Fruit fly (Drosophila melanogaster): ENCODE results near the gene Atg1.

Gene Atg1

DNA sequence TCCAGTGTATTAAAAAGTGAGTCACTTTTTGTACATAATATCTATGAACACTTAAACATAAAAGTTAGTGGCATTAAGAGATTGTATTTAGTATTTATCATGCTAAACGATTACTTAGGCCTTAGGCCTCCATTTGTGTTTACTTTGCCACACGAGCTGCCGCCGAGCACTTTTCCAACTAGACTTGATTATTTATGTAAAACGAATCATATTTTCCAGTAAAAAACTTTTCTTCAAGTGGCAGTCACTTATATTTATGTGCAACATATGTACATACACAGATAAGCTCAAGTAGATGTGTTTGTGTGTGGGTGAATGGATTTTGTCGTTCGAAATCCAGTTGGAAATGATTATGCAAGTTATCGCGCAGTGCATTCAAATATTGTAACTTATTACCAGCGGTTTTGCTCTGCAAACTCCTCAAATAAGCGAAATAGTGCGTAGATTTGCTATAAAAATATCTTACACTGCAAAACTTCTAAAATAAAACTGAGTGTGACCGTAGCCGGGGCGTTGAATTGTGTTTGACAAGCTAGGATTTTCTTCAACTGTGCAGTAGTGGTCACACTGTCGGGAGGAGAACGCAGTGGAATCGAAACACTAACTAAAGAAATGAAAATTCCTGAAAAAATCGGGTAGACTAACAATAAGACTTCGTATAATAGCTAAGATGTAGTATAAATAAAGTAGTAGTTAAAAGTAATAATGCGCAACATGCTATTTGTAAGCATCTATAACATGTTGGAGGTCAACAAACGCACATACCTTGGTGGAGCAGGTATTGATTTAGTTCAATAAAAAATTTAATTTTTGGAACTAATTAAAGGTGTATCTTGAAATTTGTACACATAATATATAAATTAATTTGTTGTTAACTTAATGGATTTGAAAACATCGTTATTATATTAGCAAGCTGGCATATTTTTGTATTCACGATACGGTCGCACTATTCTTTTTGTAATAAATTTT lies 55.1 kb downstream of the Atg1 start, which contains the start of the genes Klc and CG10984 (continued):
- TF ChIP-seq caup (GFP tag; optimal IDR thresholded peaks at IDR 0.05; ENCODE audit: severe bottlenecking) (peak; percentile 57), CG43689 (GFP tag; IDR thresholded peaks at IDR 0.05) (no peak), gcm2 (GFP tag; optimal IDR thresholded peaks at IDR 0.05) (no peak), insv (GFP tag; optimal IDR thresholded peaks at IDR 0.05) (no peak), B-H1 (GFP tag; IDR thresholded peaks at IDR 0.05) (peak; percentile 70), CG9437 (GFP tag; optimal IDR thresholded peaks at IDR 0.05) (no peak), sens-2 (GFP tag; IDR thresholded peaks at IDR 0.05) (no peak), Fer3 (tag; optimal IDR thresholded peaks at IDR 0.05) (peak; percentile 28), CG17361 (GFP tag; IDR thresholded peaks at IDR 0.05) (peak; percentile 30; the same call in 1 of the 3 replicates), Lpt (GFP tag; optimal IDR thresholded peaks at IDR 0.05) (no peak), CG4730 (GFP tag; IDR thresholded peaks at IDR 0.05) (no peak; the same call in 1 of the 2 replicates), CG32767 (GFP tag; IDR thresholded peaks at IDR 0.05) (no peak), btn (GFP tag; optimal IDR thresholded peaks at IDR 0.05) (no peak), Atf6 (GFP tag; IDR thresholded peaks at IDR 0.05) (peak; percentile 74), esg (GFP tag; conservative IDR thresholded peaks at IDR 0.05) (peak; percentile 72), CG12071 (GFP tag; optimal IDR thresholded peaks at IDR 0.05) (no peak), CG31224 (GFP tag; IDR thresholded peaks at IDR 0.05) (no peak), CG14014 (GFP tag; IDR thresholded peaks at IDR 0.05) (peak; percentile 66; the same call in 1 of the 2 replicates), Xrp1 (GFP tag; IDR thresholded peaks at IDR 0.05) (peak; percentile 59), Dad (GFP tag; optimal IDR thresholded peaks at IDR 0.05) (peak; percentile 44), sens (GFP tag) (peak; percentile 91), trh (GFP tag; optimal IDR thresholded peaks at IDR 0.05) (no peak), croc (GFP tag; conservative IDR thresholded peaks at IDR 0.05) (no peak), CG9797 (GFP tag; optimal IDR thresholded peaks at IDR 0.05) (peak; percentile 80), CG30431 (GFP tag; optimal IDR thresholded peaks at IDR 0.05) (no peak), ac (GFP tag; optimal IDR thresholded peaks at IDR 0.05) (no peak), ranshi (GFP tag; IDR thresholded peaks at IDR 0.05) (peak; percentile 70; the same call in 1 of the 2 replicates), CG42726 (GFP tag; IDR thresholded peaks at IDR 0.05; ENCODE audit: partially characterized antibody) (no peak), Adf1 (GFP tag; IDR thresholded peaks at IDR 0.05) (peak; percentile 52; the same call in 1 of the 2 replicates), Usf (GFP tag; optimal IDR thresholded peaks at IDR 0.05) (no peak), klu (GFP tag; IDR thresholded peaks at IDR 0.05) (no peak), Sox100B (GFP tag; optimal IDR thresholded peaks at IDR 0.05) (peak; percentile 49), BEAF-32 (GFP tag; optimal IDR thresholded peaks at IDR 0.05) (peak; percentile 58), CG14050 (GFP tag; IDR thresholded peaks at IDR 0.05) (no peak), CG3838 (GFP tag; optimal IDR thresholded peaks at IDR 0.05) (no peak), pros (GFP tag; optimal IDR thresholded peaks at IDR 0.05) (no peak), HLH54F (GFP tag; optimal IDR thresholded peaks at IDR 0.05) (peak; percentile 47), fu2 (GFP tag; optimal IDR thresholded peaks at IDR 0.05) (peak; percentile 42), CG10979 (tag; optimal IDR thresholded peaks at IDR 0.05) (peak; percentile 47), CG6791 (GFP tag; IDR thresholded peaks at IDR 0.05; ENCODE audit: partially characterized antibody) (0 out of 3 replicates have a peak, but pooled peaks have one; percentile 15), CG10366 (GFP tag; IDR thresholded peaks at IDR 0.05) (peak; percentile 74), CG1603 (tag; optimal IDR thresholded peaks at IDR 0.05) (peak; percentile 51), nom (GFP tag; optimal IDR thresholded peaks at IDR 0.05) (peak; percentile 57), NC2α (GFP tag; optimal IDR thresholded peaks at IDR 0.05) (no peak), cas (GFP tag; IDR thresholded peaks at IDR 0.05) (peak; percentile 13; the same call in 1 of the 2 replicates), scrt (GFP tag; optimal IDR thresholded peaks at IDR 0.05) (no peak), sqz (GFP tag; optimal IDR thresholded peaks at IDR 0.05) (no peak), maf-S (GFP tag; optimal IDR thresholded peaks at IDR 0.05) (peak; percentile 28), CG30403 (GFP tag; optimal IDR thresholded peaks at IDR 0.05) (peak; percentile 54)

Data from whole organism, embryonic.